Worm (Caenorhabditis elegans): ENCODE results near the gene Y57A10C.11.

Gene Y57A10C.11

ce11 chrII:12393690-12394089 is 21.0 kb downstream of the Y57A10C.11 start, which contains the start of gene Y57A10B.7:
Gene Y57A10B.7 (minus strand): TSS chrII:12393790.
- no peak for TF ChIP-seq klf-2 (GFP tag; conservative IDR thresholded peaks at IDR 0.05)
- no peak for TF ChIP-seq med-1 (GFP tag; optimal IDR thresholded peaks at IDR 0.05; ENCODE audit: insufficient read depth)
- no peak for TF ChIP-seq cog-1 (tag; optimal IDR thresholded peaks at IDR 0.05)
- TF ChIP-seq T22C8.4 (GFP tag; IDR thresholded peaks at IDR 0.05), result no peak
- TF ChIP-seq ref-1 (GFP tag; conservative IDR thresholded peaks at IDR 0.05), result no peak
- TF ChIP-seq tab-1 (GFP tag; IDR thresholded peaks at IDR 0.05), result no peak
- no peak for TF ChIP-seq ztf-23 (GFP tag; IDR thresholded peaks at IDR 0.05)
- TF ChIP-seq ztf-29 (GFP tag; IDR thresholded peaks at IDR 0.05), result no peak
- TF ChIP-seq flt-1 (GFP tag; IDR thresholded peaks at IDR 0.05), result no peak

- TF ChIP-seq klf-2 (GFP tag; conservative IDR thresholded peaks at IDR 0.05) (no peak), ztf-23 (GFP tag; IDR thresholded peaks at IDR 0.05) (no peak), ref-1 (GFP tag; conservative IDR thresholded peaks at IDR 0.05) (no peak), ztf-29 (GFP tag; IDR thresholded peaks at IDR 0.05) (no peak), med-1 (GFP tag; optimal IDR thresholded peaks at IDR 0.05; ENCODE audit: insufficient read depth) (no peak), tab-1 (GFP tag; IDR thresholded peaks at IDR 0.05) (no peak), T22C8.4 (GFP tag; IDR thresholded peaks at IDR 0.05) (no peak), cog-1 (tag; optimal IDR thresholded peaks at IDR 0.05) (no peak), flt-1 (GFP tag; IDR thresholded peaks at IDR 0.05) (no peak)
Measured at ce11 chrII:12389783-12390182, 24.9 kb downstream of the Y57A10C.11 start, which contains the start of gene Y57A10B.6. Gene Y57A10B.6 (plus strand): TSS chrII:12390083.

ce11 chrII:12387980-12388379 is 26.7 kb downstream of the Y57A10C.11 start, which contains the start of gene sre-41:
Gene sre-41 (plus strand): TSS chrII:12388280.
- TF ChIP-seq flt-1 (GFP tag; IDR thresholded peaks at IDR 0.05) (no peak), med-1 (GFP tag; optimal IDR thresholded peaks at IDR 0.05; ENCODE audit: insufficient read depth) (no peak), tab-1 (GFP tag; IDR thresholded peaks at IDR 0.05) (no peak), ztf-23 (GFP tag; IDR thresholded peaks at IDR 0.05) (no peak), klf-2 (GFP tag; conservative IDR thresholded peaks at IDR 0.05) (no peak), ztf-29 (GFP tag; IDR thresholded peaks at IDR 0.05) (no peak), T22C8.4 (GFP tag; IDR thresholded peaks at IDR 0.05) (no peak), cog-1 (tag; optimal IDR thresholded peaks at IDR 0.05) (no peak), ref-1 (GFP tag; conservative IDR thresholded peaks at IDR 0.05) (no peak)

ce11 chrII:12387487-12387886 is 27.2 kb downstream of the Y57A10C.11 start:
- TF ChIP-seq ref-1 (GFP tag; conservative IDR thresholded peaks at IDR 0.05), result no peak

ce11 chrII:12386781-12387180 is 27.9 kb downstream of the Y57A10C.11 start, which contains the start of gene sre-42:
Gene sre-42 (minus strand): TSS chrII:12386881.
- TF ChIP-seq ztf-23 (GFP tag; IDR thresholded peaks at IDR 0.05), result no peak
- no peak for TF ChIP-seq tab-1 (GFP tag; IDR thresholded peaks at IDR 0.05)
- no peak for TF ChIP-seq cog-1 (tag; optimal IDR thresholded peaks at IDR 0.05)
- TF ChIP-seq klf-2 (GFP tag; conservative IDR thresholded peaks at IDR 0.05), result no peak
- TF ChIP-seq ztf-29 (GFP tag; IDR thresholded peaks at IDR 0.05), result no peak
- no peak for TF ChIP-seq ref-1 (GFP tag; conservative IDR thresholded peaks at IDR 0.05)
- TF ChIP-seq T22C8.4 (GFP tag; IDR thresholded peaks at IDR 0.05), result no peak
- TF ChIP-seq flt-1 (GFP tag; IDR thresholded peaks at IDR 0.05), result no peak
- no peak for TF ChIP-seq med-1 (GFP tag; optimal IDR thresholded peaks at IDR 0.05; ENCODE audit: insufficient read depth)

ce11 chrII:12385815-12386214 is 28.9 kb downstream of the Y57A10C.11 start:
- no peak for TF ChIP-seq T22C8.4 (GFP tag; IDR thresholded peaks at IDR 0.05)
- TF ChIP-seq med-1 (GFP tag; optimal IDR thresholded peaks at IDR 0.05; ENCODE audit: insufficient read depth), result no peak
- TF ChIP-seq cog-1 (tag; optimal IDR thresholded peaks at IDR 0.05), result no peak

- TF ChIP-seq cog-1 (tag; optimal IDR thresholded peaks at IDR 0.05) (no peak), klf-2 (GFP tag; conservative IDR thresholded peaks at IDR 0.05) (no peak), ztf-23 (GFP tag; IDR thresholded peaks at IDR 0.05) (no peak), T22C8.4 (GFP tag; IDR thresholded peaks at IDR 0.05) (no peak), med-1 (GFP tag; optimal IDR thresholded peaks at IDR 0.05; ENCODE audit: insufficient read depth) (no peak)
Measured at ce11 chrII:12382625-12383562, 31.8 kb downstream of the Y57A10C.11 start, which contains the start of gene btb-14. Gene btb-14 (plus strand): TSS chrII:12383463.

- TF ChIP-seq flt-1 (GFP tag; IDR thresholded peaks at IDR 0.05), result no peak
- TF ChIP-seq cog-1 (tag; optimal IDR thresholded peaks at IDR 0.05), result no peak
- no peak for TF ChIP-seq T22C8.4 (GFP tag; IDR thresholded peaks at IDR 0.05)
- no peak for TF ChIP-seq med-1 (GFP tag; optimal IDR thresholded peaks at IDR 0.05; ENCODE audit: insufficient read depth)
- no peak for TF ChIP-seq ztf-29 (GFP tag; IDR thresholded peaks at IDR 0.05)
- TF ChIP-seq ref-1 (GFP tag; conservative IDR thresholded peaks at IDR 0.05), result no peak
- TF ChIP-seq klf-2 (GFP tag; conservative IDR thresholded peaks at IDR 0.05), result no peak
- TF ChIP-seq tab-1 (GFP tag; IDR thresholded peaks at IDR 0.05), result no peak
Measured at ce11 chrII:12380888-12381287, 33.8 kb downstream of the Y57A10C.11 start.

ce11 chrII:12379430-12379829 is 35.3 kb downstream of the Y57A10C.11 start, which contains the start of gene marc-5:
Gene marc-5 (minus strand): TSS chrII:12379530.
- no peak for TF ChIP-seq T22C8.4 (GFP tag; IDR thresholded peaks at IDR 0.05)
- no peak for TF ChIP-seq ztf-29 (GFP tag; IDR thresholded peaks at IDR 0.05)
- no peak for TF ChIP-seq ztf-23 (GFP tag; IDR thresholded peaks at IDR 0.05)
- no peak for TF ChIP-seq klf-2 (GFP tag; conservative IDR thresholded peaks at IDR 0.05)
- no peak for TF ChIP-seq cog-1 (tag; optimal IDR thresholded peaks at IDR 0.05)

- TF ChIP-seq T22C8.4 (GFP tag; IDR thresholded peaks at IDR 0.05) (no peak), klf-2 (GFP tag; conservative IDR thresholded peaks at IDR 0.05) (no peak), med-1 (GFP tag; optimal IDR thresholded peaks at IDR 0.05; ENCODE audit: insufficient read depth) (no peak), cog-1 (tag; optimal IDR thresholded peaks at IDR 0.05) (no peak), ztf-29 (GFP tag; IDR thresholded peaks at IDR 0.05) (no peak), ztf-23 (GFP tag; IDR thresholded peaks at IDR 0.05) (no peak), flt-1 (GFP tag; IDR thresholded peaks at IDR 0.05) (no peak), tab-1 (GFP tag; IDR thresholded peaks at IDR 0.05) (no peak), ref-1 (GFP tag; conservative IDR thresholded peaks at IDR 0.05) (no peak)
Measured at ce11 chrII:12378793-12379192, 35.9 kb downstream of the Y57A10C.11 start.
